Worm (Caenorhabditis elegans): Measurements from ENCODE around the gene C14C10.10.

DNA sequence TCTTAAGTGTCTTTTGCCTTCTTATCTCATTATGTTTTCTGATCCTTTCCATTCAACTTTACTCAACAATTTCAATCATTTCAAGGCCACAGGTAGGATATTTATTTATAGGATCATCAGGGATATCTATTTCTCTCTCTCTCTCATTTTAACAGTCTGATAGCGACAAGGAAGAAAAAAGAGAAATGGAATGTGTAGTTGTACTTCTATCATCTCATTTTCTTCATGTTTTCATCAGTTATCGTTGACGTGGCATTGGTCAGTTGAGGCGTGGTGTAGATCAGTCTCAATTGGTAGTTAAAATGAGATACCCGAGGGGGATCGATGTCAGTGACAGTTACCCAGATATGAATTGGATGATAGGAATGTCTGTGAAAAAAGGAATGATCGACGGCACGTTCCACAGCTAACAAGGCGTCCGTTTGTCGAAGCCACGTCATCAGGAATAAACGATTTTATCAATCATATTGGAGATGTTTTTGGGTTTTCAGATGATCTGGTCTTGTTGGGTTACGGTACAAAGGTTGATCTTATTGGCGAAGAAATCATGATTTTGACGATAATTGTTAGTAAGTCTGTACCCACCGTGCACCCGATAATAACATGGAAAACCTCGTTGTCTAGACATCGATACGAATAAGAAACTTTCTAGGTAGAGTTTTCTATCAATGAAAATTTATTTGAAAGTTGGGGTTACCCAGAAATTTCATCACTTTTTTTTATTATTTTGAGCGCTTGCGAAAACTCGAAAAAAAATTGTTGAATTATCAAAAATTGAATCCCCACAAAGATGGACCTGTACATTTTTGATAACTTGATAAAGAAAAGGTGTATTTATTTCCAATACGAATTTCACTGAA lies 44.5 kb downstream of the C14C10.10 start:
- TF ChIP-seq nhr-11 (tag; optimal IDR thresholded peaks at IDR 0.05), result no peak
- TF ChIP-seq nhr-12 (tag; optimal IDR thresholded peaks at IDR 0.05), result no peak
- no peak for TF ChIP-seq jun-1 (tag; optimal IDR thresholded peaks at IDR 0.05)
- peak; percentile 4 for TF ChIP-seq ama-1 (optimal IDR thresholded peaks at IDR 0.05)
- no peak for TF ChIP-seq ztf-11 (tag; optimal IDR thresholded peaks at IDR 0.05)
- no peak for TF ChIP-seq unc-62 (GFP tag; optimal IDR thresholded peaks at IDR 0.05)
- no peak for TF ChIP-seq nfya-1 (tag; optimal IDR thresholded peaks at IDR 0.05; ENCODE audit: insufficient read depth)
- TF ChIP-seq nhr-76 (tag; optimal IDR thresholded peaks at IDR 0.05), result no peak

All from whole organism, L3 larva.